Fruit fly (Drosophila melanogaster) whole organism, adult: ENCODE measurements around the gene Ugt37C2.
A peak's percentile ranks its signal among the peaks of the same experiment; 100 is the strongest.

ENCODE experiments used
- CG11617 ChIP-seq: fragments of 200-800 bp; sonication (Bioruptor generic); optimal IDR thresholded peaks from 2 replicates; lab custom pipeline; 2017; ENCODE audit warnings: mild to moderate bottlenecking, missing biosample characterization, missing genetic modification reagents, missing genetic modification characterization
- CG12768 ChIP-seq: fragments of 200-800 bp; sonication (Bioruptor generic); optimal IDR thresholded peaks from 2 replicates; lab custom pipeline; 2017; ENCODE audit warnings: missing biosample characterization, missing genetic modification characterization, mild to moderate bottlenecking, moderate library complexity, missing genetic modification reagents
- CG14711 ChIP-seq: fragments of 200-800 bp; sonication (Bioruptor generic); optimal IDR thresholded peaks from 2 replicates; lab custom pipeline; 2018; ENCODE audit warnings: missing biosample characterization, mild to moderate bottlenecking, missing genetic modification characterization, moderate library complexity
- CG1620 ChIP-seq: fragments of 200-800 bp; sonication (Bioruptor generic); optimal IDR thresholded peaks from 2 replicates; lab custom pipeline; 2016; ENCODE audit warnings: missing biosample characterization, missing genetic modification characterization
- CG33017 ChIP-seq: fragments of 200-800 bp; sonication (Bioruptor generic); optimal IDR thresholded peaks from 2 replicates; lab custom pipeline; 2018; ENCODE audit warnings: missing biosample characterization, mild to moderate bottlenecking, missing genetic modification characterization, moderate library complexity
- CG7101 ChIP-seq: fragments of 200-800 bp; sonication (Bioruptor generic); optimal IDR thresholded peaks from 2 replicates; lab custom pipeline; 2018; ENCODE audit warnings: missing biosample characterization, mild to moderate bottlenecking, missing genetic modification characterization, moderate library complexity
- Hr96 ChIP-seq: fragments of 200-800 bp; sonication (Bioruptor generic); optimal IDR thresholded peaks from 2 replicates; lab custom pipeline; 2016; ENCODE audit warnings: missing biosample characterization, missing genetic modification characterization
- Mnt ChIP-seq: fragments of 200-800 bp; sonication (Bioruptor generic); optimal IDR thresholded peaks from 2 replicates; lab custom pipeline; 2016; ENCODE audit warnings: missing biosample characterization, mild to moderate bottlenecking, missing genetic modification characterization
- bab1 ChIP-seq: fragments of 200-800 bp; sonication (Bioruptor generic); optimal IDR thresholded peaks from 3 replicates; lab custom pipeline; 2019; ENCODE audit warnings: missing biosample characterization, mild to moderate bottlenecking, missing genetic modification characterization, moderate library complexity
- cic ChIP-seq: fragments of 200-800 bp; sonication (Bioruptor generic); optimal IDR thresholded peaks from 2 replicates; lab custom pipeline; 2017; ENCODE audit warnings: missing biosample characterization, mild to moderate bottlenecking, missing genetic modification characterization, moderate library complexity
- kay ChIP-seq: fragments of 200-800 bp; sonication (Bioruptor generic); peaks from one replicate; lab custom pipeline; 2016; ENCODE audit warnings: missing biosample characterization, missing genetic modification characterization, borderline replicate concordance
- ovo ChIP-seq: fragments of 200-800 bp; sonication (Bioruptor generic); optimal IDR thresholded peaks from 2 replicates; lab custom pipeline; 2016; ENCODE audit warnings: missing biosample characterization, missing genetic modification characterization
- pad ChIP-seq: fragments of 200-800 bp; sonication (Bioruptor generic); optimal IDR thresholded peaks from 3 replicates; lab custom pipeline; 2017; ENCODE audit warnings: missing biosample characterization, missing genetic modification characterization, mild to moderate bottlenecking, moderate library complexity, missing genetic modification reagents
- toe ChIP-seq: fragments of 200-800 bp; sonication (Bioruptor generic); optimal IDR thresholded peaks from 2 replicates; lab custom pipeline; 2016; ENCODE audit warnings: missing biosample characterization, missing genetic modification characterization

- TF ChIP-seq kay (GFP tag; lab: Kevin White, UChicago) (no peak), Hr96 (GFP tag; lab: Kevin White, UChicago) (no peak), CG14711 (tag; lab: Kevin White, UChicago) (peak; percentile 40), cic (GFP tag; lab: Kevin White, UChicago) (no peak), bab1 (GFP tag; lab: Kevin White, UChicago) (peak; percentile 6), CG1620 (GFP tag; lab: Kevin White, UChicago) (no peak), CG7101 (tag; lab: Kevin White, UChicago) (no peak), CG33017 (tag; lab: Kevin White, UChicago) (no peak), CG11617 (GFP tag; lab: Kevin White, UChicago) (no peak), pad (no peak), Mnt (peak; percentile 65), ovo (GFP tag; lab: Kevin White, UChicago) (no peak), CG12768 (GFP tag; lab: Kevin White, UChicago) (no peak), toe (GFP tag; lab: Kevin White, UChicago) (peak; percentile 10)
Observed at dm6 chr2L:16826872-16827506, 33.0 kb downstream of the Ugt37C2 start, which contains the start of gene AspRS-m.
